Worm (Caenorhabditis elegans) whole organism, L1 larva: Measurements from ENCODE around the gene T16H12.3.

Source experiments
- C04F5.9 ChIP-seq: sonication (generic microtip); optimal IDR thresholded peaks from 2 replicates; lab custom pipeline; 2016; ENCODE audit warnings: missing genetic modification characterization, missing compliant biosample characterization
- C34B4.2 ChIP-seq: sonication (generic microtip); optimal IDR thresholded peaks from 2 replicates; lab custom pipeline; 2017; ENCODE audit warnings: mild to moderate bottlenecking, missing genetic modification characterization, missing compliant biosample characterization
- F16B12.6 ChIP-seq: fragments of 150-350 bp; optimal IDR thresholded peaks from 2 replicates; lab custom pipeline; 2014; ENCODE audit warnings: missing biosample characterization, missing genetic modification characterization
- Y116A8C.19 ChIP-seq: sonication (generic microtip); optimal IDR thresholded peaks from 2 replicates; lab custom pipeline; 2016; ENCODE audit warnings: missing compliant biosample characterization, missing genetic modification characterization, borderline replicate concordance
- aha-1 ChIP-seq: fragments of 150-350 bp; optimal IDR thresholded peaks from 2 replicates; lab custom pipeline; 2014; ENCODE audit warnings: missing biosample characterization, missing genetic modification characterization
- alr-1 ChIP-seq: fragments of 200-800 bp; sonication (Bioruptor generic); optimal IDR thresholded peaks from 2 replicates; lab custom pipeline; 2018; ENCODE audit warnings: borderline replicate concordance, mild to moderate bottlenecking, missing genetic modification characterization, missing compliant biosample characterization
- blmp-1 ChIP-seq: fragments of 150-350 bp; optimal IDR thresholded peaks from 2 replicates; lab custom pipeline; 2014; ENCODE audit warnings: missing biosample characterization, missing genetic modification characterization
- ceh-63 ChIP-seq: fragments of 200-800 bp; sonication (Bioruptor generic); optimal IDR thresholded peaks from 2 replicates; lab custom pipeline; 2018; ENCODE audit warnings: mild to moderate bottlenecking, missing genetic modification characterization, missing compliant biosample characterization
- ceh-8 ChIP-seq: fragments of 200-800 bp; sonication (Bioruptor generic); optimal IDR thresholded peaks from 2 replicates; lab custom pipeline; 2018; ENCODE audit warnings: mild to moderate bottlenecking, missing genetic modification characterization, moderate library complexity, missing compliant biosample characterization
- ceh-82 ChIP-seq, 3 experiments: fragments of 150-350 bp in 1 of 3; sonication (generic microtip) in 2 of 3; optimal IDR thresholded peaks; 2 replicates each; lab custom pipeline; 2014 to 2017; ENCODE audit warnings: missing biosample characterization in 3 of 3, missing genetic modification characterization in 3 of 3
- ceh-90 ChIP-seq: sonication (generic microtip); optimal IDR thresholded peaks from 2 replicates; lab custom pipeline; 2016; ENCODE audit warnings: missing genetic modification characterization, missing compliant biosample characterization
- dsc-1 ChIP-seq: sonication (generic microtip); optimal IDR thresholded peaks from 2 replicates; lab custom pipeline; 2016; ENCODE audit warnings: mild to moderate bottlenecking, missing genetic modification characterization, missing compliant biosample characterization
- efl-3 ChIP-seq: fragments of 200-800 bp; sonication (Bioruptor generic); optimal IDR thresholded peaks from 2 replicates; lab custom pipeline; 2018; ENCODE audit warnings: mild to moderate bottlenecking, missing genetic modification characterization, missing compliant biosample characterization
- egl-27 ChIP-seq, 2 experiments: fragments of 150-350 bp in 1 of 2; sonication (generic microtip); optimal IDR thresholded peaks; 3 replicates each; lab custom pipeline; 2017 to 2018; ENCODE audit warnings: missing biosample characterization in 2 of 2, missing genetic modification characterization in 2 of 2, missing genetic modification reagents in 2 of 2
- elt-2 ChIP-seq: sonication (generic microtip); optimal IDR thresholded peaks from 2 replicates; lab custom pipeline; 2016; ENCODE audit warnings: missing genetic modification characterization, mild to moderate bottlenecking, inconsistent platforms, missing compliant biosample characterization, missing genetic modification reagents
- elt-3 ChIP-seq, 6 experiments: fragments of 150-350 bp in 1 of 6; sonication (generic microtip); optimal IDR thresholded peaks; 2 replicates each; lab custom pipeline; 2017 to 2018; ENCODE audit warnings: missing biosample characterization in 6 of 6, missing genetic modification characterization in 6 of 6, inconsistent platforms in 1 of 6
- fkh-10 ChIP-seq: sonication (generic microtip); optimal IDR thresholded peaks from 2 replicates; lab custom pipeline; 2017; ENCODE audit warnings: missing biosample characterization, missing genetic modification reagents, missing genetic modification characterization
- fkh-8 ChIP-seq: sonication (generic microtip); optimal IDR thresholded peaks from 2 replicates; lab custom pipeline; 2016; ENCODE audit warnings: mild to moderate bottlenecking, missing genetic modification characterization, missing compliant biosample characterization
- fos-1 ChIP-seq: fragments of 150-350 bp; optimal IDR thresholded peaks from 2 replicates; lab custom pipeline; 2014; ENCODE audit warnings: missing biosample characterization, missing genetic modification characterization
- hlh-17 ChIP-seq: fragments of 200-800 bp; sonication (Bioruptor generic); optimal IDR thresholded peaks from 2 replicates; lab custom pipeline; 2018; ENCODE audit warnings: missing genetic modification characterization, mild to moderate bottlenecking, missing compliant biosample characterization, moderate library complexity, borderline replicate concordance
- hpl-2 ChIP-seq: fragments of 150-350 bp; optimal IDR thresholded peaks from 2 replicates; lab custom pipeline; 2014; ENCODE audit warnings: missing biosample characterization, missing genetic modification reagents, missing genetic modification characterization
- irx-1 ChIP-seq: sonication (generic microtip); optimal IDR thresholded peaks from 2 replicates; lab custom pipeline; 2016; ENCODE audit warnings: missing genetic modification characterization, missing compliant biosample characterization
- jun-1 ChIP-seq: fragments of 150-350 bp; optimal IDR thresholded peaks from 2 replicates; lab custom pipeline; 2014; ENCODE audit warnings: missing biosample characterization, missing genetic modification reagents, missing genetic modification characterization
- lin-14 ChIP-seq: fragments of 200-800 bp; sonication (Bioruptor generic); optimal IDR thresholded peaks from 2 replicates; lab custom pipeline; 2018; ENCODE audit warnings: mild to moderate bottlenecking, missing genetic modification characterization, moderate library complexity, missing compliant biosample characterization
- lin-15B ChIP-seq: fragments of 150-350 bp; sonication (generic microtip); optimal IDR thresholded peaks from 3 replicates; lab custom pipeline; 2014; ENCODE audit warnings: missing biosample characterization, missing genetic modification characterization
- lin-35 ChIP-seq, 2 experiments: fragments of 150-350 bp; optimal IDR thresholded peaks; 2 replicates each; lab custom pipeline; 2014; ENCODE audit warnings: missing biosample characterization in 2 of 2, missing genetic modification characterization in 2 of 2, missing genetic modification reagents in 2 of 2
- lin-39 ChIP-seq: fragments of 150-350 bp; optimal IDR thresholded peaks from 2 replicates; lab custom pipeline; 2014; ENCODE audit warnings: missing biosample characterization, missing genetic modification reagents, missing genetic modification characterization
- lir-3 ChIP-seq: sonication (generic microtip); optimal IDR thresholded peaks from 2 replicates; lab custom pipeline; 2016; ENCODE audit warnings: mild to moderate bottlenecking, missing genetic modification characterization, moderate library complexity, missing compliant biosample characterization; ENCODE audit not compliant: poor library complexity
- mef-2 ChIP-seq: fragments of 150-350 bp; optimal IDR thresholded peaks from 2 replicates; lab custom pipeline; 2014; ENCODE audit warnings: missing biosample characterization, missing genetic modification characterization
- mep-1 ChIP-seq: fragments of 150-350 bp; optimal IDR thresholded peaks from 2 replicates; lab custom pipeline; 2014; ENCODE audit warnings: missing biosample characterization, missing genetic modification characterization
- nhr-12 ChIP-seq: sonication (generic microtip); optimal IDR thresholded peaks from 2 replicates; lab custom pipeline; 2017; ENCODE audit warnings: missing biosample characterization, missing genetic modification characterization
- nhr-19 ChIP-seq: fragments of 200-800 bp; sonication (Bioruptor generic); conservative IDR thresholded peaks from 2 replicates; pipeline ENCODE4 v1.3.6; 2022; ENCODE audit warnings: missing genetic modification characterization, missing compliant biosample characterization
- nhr-20 ChIP-seq: sonication (generic microtip); optimal IDR thresholded peaks from 2 replicates; lab custom pipeline; 2016; ENCODE audit warnings: mild to moderate bottlenecking, missing genetic modification characterization, missing compliant biosample characterization
- nhr-28 ChIP-seq: fragments of 150-350 bp; optimal IDR thresholded peaks from 2 replicates; lab custom pipeline; 2014; ENCODE audit warnings: missing biosample characterization, missing genetic modification characterization
- nhr-47 ChIP-seq: sonication (generic microtip); optimal IDR thresholded peaks from 2 replicates; lab custom pipeline; 2016; ENCODE audit warnings: mild to moderate bottlenecking, missing genetic modification characterization, moderate library complexity, missing compliant biosample characterization
- nhr-71 ChIP-seq: sonication (generic microtip); optimal IDR thresholded peaks from 2 replicates; lab custom pipeline; 2016; ENCODE audit warnings: mild to moderate bottlenecking, missing genetic modification characterization, moderate library complexity, missing compliant biosample characterization
- nhr-76 ChIP-seq: sonication (generic microtip); optimal IDR thresholded peaks from 2 replicates; lab custom pipeline; 2017; ENCODE audit warnings: missing biosample characterization, missing genetic modification characterization
- nhr-90 ChIP-seq: sonication (generic microtip); optimal IDR thresholded peaks from 2 replicates; lab custom pipeline; 2016; ENCODE audit warnings: mild to moderate bottlenecking, missing genetic modification characterization, missing compliant biosample characterization; ENCODE audit not compliant: poor library complexity
- pag-3 ChIP-seq: sonication (generic microtip); optimal IDR thresholded peaks from 2 replicates; lab custom pipeline; 2017; ENCODE audit warnings: missing genetic modification characterization, mild to moderate bottlenecking, missing compliant biosample characterization, antibody characterized with exemption, borderline replicate concordance; ENCODE audit not compliant: insufficient read depth
- pax-3 ChIP-seq: fragments of 200-800 bp; sonication (Bioruptor generic); optimal IDR thresholded peaks from 2 replicates; lab custom pipeline; 2018; ENCODE audit warnings: mild to moderate bottlenecking, missing genetic modification characterization, moderate library complexity, missing compliant biosample characterization
- rnt-1 ChIP-seq: sonication (generic microtip); optimal IDR thresholded peaks from 2 replicates; lab custom pipeline; 2016; ENCODE audit warnings: mild to moderate bottlenecking, missing genetic modification characterization, moderate library complexity, missing compliant biosample characterization
- skn-1 ChIP-seq: fragments of 150-350 bp; optimal IDR thresholded peaks from 2 replicates; lab custom pipeline; 2014; ENCODE audit warnings: missing biosample characterization, missing genetic modification characterization
- snpc-4 ChIP-seq: fragments of 150-350 bp; optimal IDR thresholded peaks from 2 replicates; lab custom pipeline; 2014; ENCODE audit warnings: missing biosample characterization, missing genetic modification characterization
- sptf-1 ChIP-seq: fragments of 150-350 bp; optimal IDR thresholded peaks from 2 replicates; lab custom pipeline; 2014; ENCODE audit warnings: missing biosample characterization, missing genetic modification characterization
- tlp-1 ChIP-seq: fragments of 150-350 bp; optimal IDR thresholded peaks from 2 replicates; lab custom pipeline; 2014; ENCODE audit warnings: missing biosample characterization, missing genetic modification characterization
- unc-130 ChIP-seq: fragments of 150-350 bp; optimal IDR thresholded peaks from 2 replicates; lab custom pipeline; 2017; ENCODE audit warnings: missing biosample characterization, missing genetic modification characterization, inconsistent platforms
- unc-62 ChIP-seq: fragments of 150-350 bp; optimal IDR thresholded peaks from 2 replicates; lab custom pipeline; 2014; ENCODE audit warnings: missing biosample characterization, missing genetic modification reagents, missing genetic modification characterization
- unc-86 ChIP-seq: sonication (generic microtip); optimal IDR thresholded peaks from 2 replicates; lab custom pipeline; 2016; ENCODE audit warnings: missing genetic modification characterization, missing compliant biosample characterization
- unc-98 ChIP-seq: fragments of 200-800 bp; sonication (Bioruptor generic); IDR thresholded peaks from 2 replicates; pipeline ENCODE4 v1.3.6; 2022; ENCODE audit warnings: missing genetic modification characterization, missing compliant biosample characterization
- vab-15 ChIP-seq: sonication (generic microtip); optimal IDR thresholded peaks from 2 replicates; lab custom pipeline; 2017; ENCODE audit warnings: missing genotype, mild to moderate bottlenecking, missing genetic modification characterization, missing compliant biosample characterization
- xbp-1 ChIP-seq: sonication (generic microtip); optimal IDR thresholded peaks from 2 replicates; lab custom pipeline; 2016; ENCODE audit warnings: missing genetic modification characterization, missing compliant biosample characterization
- ztf-4 ChIP-seq: fragments of 150-350 bp; optimal IDR thresholded peaks from 2 replicates; lab custom pipeline; 2014; ENCODE audit warnings: missing biosample characterization, missing genetic modification characterization

Gene T16H12.3

DNA sequence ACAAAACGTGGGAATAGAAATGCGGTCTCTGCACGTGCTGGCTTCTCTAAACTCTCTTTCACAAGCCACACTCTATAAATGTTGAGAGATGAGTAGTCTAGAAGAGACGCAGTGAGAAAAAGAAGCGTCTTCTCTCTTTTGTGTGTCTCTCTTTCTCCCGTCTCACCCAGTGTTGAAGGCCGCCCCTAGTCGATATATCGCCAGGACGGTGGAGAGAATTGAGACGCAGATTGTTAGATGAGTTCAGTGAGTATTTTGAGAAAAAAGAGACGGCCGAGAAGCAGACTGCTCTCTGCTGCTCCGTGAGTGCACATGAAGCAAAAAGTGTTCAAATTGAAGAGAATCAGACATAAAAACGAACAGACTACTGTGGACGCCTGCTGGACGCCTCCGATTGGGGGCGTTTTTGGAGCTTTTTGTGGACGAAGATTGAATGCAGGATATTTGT, 13.5 kb upstream of the T16H12.3 start:
- TF ChIP-seq lin-35 (GFP tag; optimal IDR thresholded peaks at IDR 0.05; lab: Kevin White, UChicago) (peak; percentile 80), C04F5.9 (tag; lab: Kevin White, UChicago) (no peak), ceh-90 (tag; lab: Kevin White, UChicago) (no peak), nhr-28 (tag; lab: Kevin White, UChicago) (no peak), vab-15 (no peak), fkh-8 (tag; lab: Kevin White, UChicago) (peak; percentile 91), ceh-8 (GFP tag; lab: Kevin White, UChicago) (peak; percentile 86), efl-3 (no peak), ztf-4 (peak; percentile 54), lin-15B (tag; lab: Kevin White, UChicago) (peak; percentile 35), xbp-1 (tag; lab: Kevin White, UChicago) (peak; percentile 80), C34B4.2 (tag; lab: Kevin White, UChicago) (no peak), pax-3 (tag; lab: Kevin White, UChicago) (peak; percentile 53), mef-2 (tag; lab: Kevin White, UChicago) (peak; percentile 79), nhr-19 (peak; percentile 86), aha-1 (no peak), alr-1 (tag; lab: Kevin White, UChicago) (no peak), nhr-20 (peak; percentile 92), hpl-2 (GFP tag; lab: Kevin White, UChicago) (no peak), ceh-82 (tag; optimal IDR thresholded peaks at IDR 0.05; lab: Kevin White, UChicago) (peak; percentile 80 to 88 (median 82)), egl-27 (tag; optimal IDR thresholded peaks at IDR 0.05; lab: Kevin White, UChicago) (peak; percentile 65 to 85), jun-1 (tag; lab: Kevin White, UChicago) (peak; percentile 90), nhr-47 (peak; percentile 94), rnt-1 (peak; percentile 91), lir-3 (tag; lab: Kevin White, UChicago) (peak; percentile 80), tlp-1 (no peak), fos-1 (tag; lab: Kevin White, UChicago) (peak; percentile 85), unc-86 (tag; lab: Kevin White, UChicago) (peak; percentile 94), irx-1 (peak; percentile 79), elt-3 (tag; optimal IDR thresholded peaks at IDR 0.05; lab: Kevin White, UChicago) (peak in 1 of 6 experiments; percentile 30), sptf-1 (tag; lab: Kevin White, UChicago) (no peak), blmp-1 (tag; lab: Kevin White, UChicago) (peak; percentile 66), nhr-76 (tag; lab: Kevin White, UChicago) (no peak), nhr-90 (tag; lab: Kevin White, UChicago) (peak; percentile 83), hlh-17 (GFP tag; lab: Kevin White, UChicago) (no peak), unc-98 (GFP tag; lab: Robert Waterston, UW) (no peak; the same call in 1 of the 2 replicates), fkh-10 (GFP tag; lab: Kevin White, UChicago) (peak; percentile 64), F16B12.6 (peak; percentile 65), mep-1 (peak; percentile 83), pag-3 (tag; lab: Kevin White, UChicago) (no peak), snpc-4 (tag; lab: Kevin White, UChicago) (peak; percentile 77), elt-2 (tag; lab: Kevin White, UChicago) (peak; percentile 68), lin-39 (tag; lab: Kevin White, UChicago) (peak; percentile 71), dsc-1 (peak; percentile 92), ceh-63 (no peak), nhr-12 (no peak), lin-14 (peak; percentile 99), skn-1 (peak; percentile 57), unc-130 (tag; lab: Kevin White, UChicago) (peak; percentile 25), Y116A8C.19 (tag; lab: Kevin White, UChicago) (no peak), unc-62 (GFP tag; lab: Kevin White, UChicago) (no peak), nhr-71 (tag; lab: Kevin White, UChicago) (peak; percentile 97)
